Fruit fly (Drosophila melanogaster): ENCODE results near the gene Eip74EF.

Eip74EF gene

DNA sequence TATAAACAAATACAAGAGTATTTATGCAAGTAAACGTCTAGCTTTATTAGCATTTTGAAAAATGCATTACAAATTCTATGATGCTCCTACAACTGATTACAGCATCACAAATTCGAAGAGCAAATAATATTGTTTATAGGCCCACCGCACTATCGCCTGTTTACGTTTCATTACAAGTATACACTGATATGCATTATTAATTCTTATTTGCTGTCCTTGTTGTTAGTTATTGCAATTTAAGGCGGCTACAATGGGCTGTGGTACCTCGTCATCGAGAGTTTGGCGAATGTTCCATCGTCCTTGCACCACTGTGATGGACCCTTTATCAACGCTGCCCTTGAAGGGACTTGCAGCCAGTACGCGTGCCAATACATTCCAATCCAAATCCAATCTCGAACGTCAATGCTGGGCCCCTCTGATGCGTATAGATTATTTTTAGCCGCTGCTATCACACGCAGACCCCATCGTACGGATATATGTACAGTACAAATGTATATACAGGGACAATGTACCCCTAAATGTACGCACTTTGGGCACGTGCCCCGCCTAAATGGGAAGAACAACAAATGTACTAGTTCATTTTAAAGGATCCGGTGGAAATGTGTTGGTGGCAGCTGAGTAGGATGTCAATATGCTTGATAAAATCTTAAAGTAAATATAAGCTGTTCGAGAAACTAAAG lies 37.7 kb upstream of the Eip74EF start (continued):
- no peak for TF ChIP-seq Deaf1 (tag; optimal IDR thresholded peaks at IDR 0.05)
- no peak for TF ChIP-seq ase (GFP tag; IDR thresholded peaks at IDR 0.05)
- TF ChIP-seq CG1233 (GFP tag; optimal IDR thresholded peaks at IDR 0.05): peak; percentile 20
- TF ChIP-seq onecut (GFP tag; IDR thresholded peaks at IDR 0.05): no peak
- no peak for TF ChIP-seq CG4360 (GFP tag; IDR thresholded peaks at IDR 0.05)
- TF ChIP-seq Doc3 (GFP tag; IDR thresholded peaks at IDR 0.05; ENCODE audit: partially characterized antibody): no peak
- TF ChIP-seq CG6254 (GFP tag; optimal IDR thresholded peaks at IDR 0.05): no peak
- TF ChIP-seq Ada2b (GFP tag; IDR thresholded peaks at IDR 0.05): no peak
- no peak for TF ChIP-seq CG3163 (GFP tag; optimal IDR thresholded peaks at IDR 0.05)
- TF ChIP-seq Gsc (GFP tag; IDR thresholded peaks at IDR 0.05): no peak
- peak; percentile 62 for TF ChIP-seq fd64A (GFP tag; optimal IDR thresholded peaks at IDR 0.05)
- no peak for TF ChIP-seq btn (GFP tag; optimal IDR thresholded peaks at IDR 0.05)
- peak; percentile 1 for TF ChIP-seq CG7839 (tag; optimal IDR thresholded peaks at IDR 0.05)
- no peak for TF ChIP-seq Awh (GFP tag; IDR thresholded peaks at IDR 0.05)
- TF ChIP-seq Sry-δ (GFP tag; optimal IDR thresholded peaks at IDR 0.05): no peak
- no peak for TF ChIP-seq D (optimal IDR thresholded peaks at IDR 0.05)
- no peak for TF ChIP-seq D (GFP tag; optimal IDR thresholded peaks at IDR 0.05)
- no peak for TF ChIP-seq CG12744 (GFP tag; optimal IDR thresholded peaks at IDR 0.05)
- no peak for TF ChIP-seq Nf-YA (GFP tag; IDR thresholded peaks at IDR 0.05)
- TF ChIP-seq Dek (tag; optimal IDR thresholded peaks at IDR 0.05): no peak
- TF ChIP-seq cwo (GFP tag; optimal IDR thresholded peaks at IDR 0.05): no peak
- no peak for TF ChIP-seq en (GFP tag; optimal IDR thresholded peaks at IDR 0.05)
- TF ChIP-seq hth (optimal IDR thresholded peaks at IDR 0.05): no peak
- no peak for TF ChIP-seq Oli (tag; optimal IDR thresholded peaks at IDR 0.05)
- no peak for TF ChIP-seq Rx (GFP tag; IDR thresholded peaks at IDR 0.05)
- TF ChIP-seq sima (GFP tag; optimal IDR thresholded peaks at IDR 0.05): no peak
- TF ChIP-seq CG3065 (GFP tag; optimal IDR thresholded peaks at IDR 0.05): no peak
- no peak for TF ChIP-seq lmd (GFP tag; IDR thresholded peaks at IDR 0.05)
- no peak for TF ChIP-seq CG7372 (GFP tag; IDR thresholded peaks at IDR 0.05)
- TF ChIP-seq jigr1 (GFP tag; IDR thresholded peaks at IDR 0.05): no peak
- no peak for TF ChIP-seq ap (GFP tag; IDR thresholded peaks at IDR 0.05)
- TF ChIP-seq Rfx (GFP tag; IDR thresholded peaks at IDR 0.05): no peak
- TF ChIP-seq CG2875 (GFP tag; optimal IDR thresholded peaks at IDR 0.05): peak; percentile 33
- TF ChIP-seq CG4820 (GFP tag; optimal IDR thresholded peaks at IDR 0.05): no peak
- TF ChIP-seq dan (GFP tag; IDR thresholded peaks at IDR 0.05): no peak
- TF ChIP-seq z (GFP tag; IDR thresholded peaks at IDR 0.05): no peak
- no peak for TF ChIP-seq hb (GFP tag; IDR thresholded peaks at IDR 0.05; ENCODE audit: partially characterized antibody)
- TF ChIP-seq HmgD (GFP tag; optimal IDR thresholded peaks at IDR 0.05): no peak
- TF ChIP-seq CG10366 (GFP tag; IDR thresholded peaks at IDR 0.05): no peak
- TF ChIP-seq CG16815 (GFP tag; optimal IDR thresholded peaks at IDR 0.05): no peak
- no peak for TF ChIP-seq CG12659 (GFP tag; optimal IDR thresholded peaks at IDR 0.05)
- TF ChIP-seq ewg (GFP tag; optimal IDR thresholded peaks at IDR 0.05): no peak
- no peak for TF ChIP-seq p53 (GFP tag; optimal IDR thresholded peaks at IDR 0.05)
- TF ChIP-seq CG9609 (GFP tag; optimal IDR thresholded peaks at IDR 0.05): no peak
- TF ChIP-seq CG31365 (tag; optimal IDR thresholded peaks at IDR 0.05): no peak
- no peak for TF ChIP-seq Poxn (GFP tag; IDR thresholded peaks at IDR 0.05)
- no peak for TF ChIP-seq pita (GFP tag; optimal IDR thresholded peaks at IDR 0.05)
- TF ChIP-seq tx (GFP tag; optimal IDR thresholded peaks at IDR 0.05): no peak
- no peak for TF ChIP-seq chn (GFP tag; optimal IDR thresholded peaks at IDR 0.05)
- no peak for TF ChIP-seq CG32772 (GFP tag; IDR thresholded peaks at IDR 0.05)
- peak; percentile 1 for TF ChIP-seq sd (tag; optimal IDR thresholded peaks at IDR 0.05)
- TF ChIP-seq CG10979 (tag; optimal IDR thresholded peaks at IDR 0.05): no peak
